Worm (Caenorhabditis elegans) whole organism, young adult: ENCODE measurements around the gene C39D10.1.

Experiments used
- D2030.7 ChIP-seq: fragments of 200-800 bp; sonication (Bioruptor generic); IDR thresholded peaks from 2 replicates; pipeline ENCODE4 v1.3.6; 2022; ENCODE audit warnings: missing genetic modification reagents, missing genetic modification characterization, missing compliant biosample characterization
- F22D6.2 ChIP-seq: sonication (generic microtip); optimal IDR thresholded peaks from 2 replicates; lab custom pipeline; 2016; ENCODE audit warnings: mild to moderate bottlenecking, missing genetic modification characterization, missing compliant biosample characterization
- F23B12.7 ChIP-seq: sonication (generic microtip); optimal IDR thresholded peaks from 2 replicates; lab custom pipeline; 2017; ENCODE audit warnings: missing genetic modification characterization, mild to moderate bottlenecking, missing compliant biosample characterization, antibody characterized with exemption, moderate library complexity; ENCODE audit not compliant: insufficient read depth
- F49E8.2 ChIP-seq: sonication (generic microtip); optimal IDR thresholded peaks from 3 replicates; lab custom pipeline; 2017; ENCODE audit warnings: missing genetic modification characterization, mild to moderate bottlenecking, missing compliant biosample characterization, antibody characterized with exemption, moderate library complexity; ENCODE audit not compliant: insufficient read depth
- T26A5.8 ChIP-seq: sonication (generic microtip); optimal IDR thresholded peaks from 2 replicates; lab custom pipeline; 2016; ENCODE audit warnings: missing genetic modification characterization, missing compliant biosample characterization
- Y53G8AR.9 ChIP-seq: fragments of 200-800 bp; sonication (Bioruptor generic); conservative IDR thresholded peaks from 2 replicates; pipeline ENCODE4 v1.3.6; 2022; ENCODE audit warnings: missing genetic modification reagents, missing genetic modification characterization, missing compliant biosample characterization
- Y56A3A.18 ChIP-seq: fragments of 200-800 bp; sonication (Bioruptor generic); IDR thresholded peaks from 2 replicates; pipeline ENCODE4 v1.3.6; 2022; ENCODE audit warnings: missing genetic modification reagents, missing genetic modification characterization, missing compliant biosample characterization
- Y79H2A.3 ChIP-seq: fragments of 200-800 bp; sonication (Bioruptor generic); conservative IDR thresholded peaks from 2 replicates; pipeline ENCODE4 v1.3.6; 2022; ENCODE audit warnings: missing genetic modification reagents, missing genetic modification characterization, missing compliant biosample characterization
- akir-1 ChIP-seq: fragments of 200-800 bp; sonication (Bioruptor generic); optimal IDR thresholded peaks from 2 replicates; lab custom pipeline; 2018; ENCODE audit warnings: mild to moderate bottlenecking, missing genetic modification characterization, moderate library complexity, missing compliant biosample characterization
- ama-1 ChIP-seq, 3 experiments: fragments of 150-350 bp in 1 of 3; sonication (generic microtip) in 2 of 3; optimal IDR thresholded peaks; 2 replicates each; lab custom pipeline; 2014 to 2018; ENCODE audit warnings: missing biosample characterization in 2 of 3, missing genetic modification characterization in 2 of 3, missing genetic modification reagents in 2 of 3
- aptf-2 ChIP-seq: fragments of 200-800 bp; sonication (Bioruptor generic); conservative IDR thresholded peaks from 2 replicates; pipeline ENCODE4 v1.3.6; 2022; ENCODE audit warnings: missing genetic modification reagents, missing genetic modification characterization, missing compliant biosample characterization
- aptf-3 ChIP-seq: fragments of 200-800 bp; sonication (Bioruptor generic); IDR thresholded peaks from 2 replicates; pipeline ENCODE4 v1.3.6; 2022; ENCODE audit warnings: missing genetic modification characterization, missing compliant biosample characterization
- atf-7 ChIP-seq: sonication (generic microtip); optimal IDR thresholded peaks from 2 replicates; lab custom pipeline; 2017; ENCODE audit warnings: mild to moderate bottlenecking, missing genetic modification characterization, missing compliant biosample characterization
- bed-2 ChIP-seq: fragments of 200-800 bp; sonication (Bioruptor generic); IDR thresholded peaks from 2 replicates; pipeline ENCODE4 v1.3.6; 2022; ENCODE audit warnings: missing genetic modification reagents, missing genetic modification characterization, missing compliant biosample characterization
- ceh-40 ChIP-seq: fragments of 200-800 bp; sonication (Bioruptor generic); IDR thresholded peaks from 2 replicates; pipeline ENCODE4 v1.3.6; 2022; ENCODE audit warnings: missing genetic modification characterization, missing compliant biosample characterization
- ceh-58 ChIP-seq: fragments of 200-800 bp; sonication (Bioruptor generic); IDR thresholded peaks from 2 replicates; pipeline ENCODE4 v1.3.6; 2022; ENCODE audit warnings: missing genetic modification characterization, missing compliant biosample characterization
- dox-1 ChIP-seq: fragments of 200-800 bp; sonication (Bioruptor generic); IDR thresholded peaks from 2 replicates; pipeline ENCODE4 v1.3.6; 2022; ENCODE audit warnings: missing genetic modification reagents, missing genetic modification characterization, missing compliant biosample characterization
- egl-18 ChIP-seq: fragments of 200-800 bp; sonication (Bioruptor generic); IDR thresholded peaks from 2 replicates; pipeline ENCODE4 v1.3.6; 2022; ENCODE audit warnings: missing genetic modification reagents, missing genetic modification characterization, missing compliant biosample characterization
- ekl-4 ChIP-seq: fragments of 200-800 bp; sonication (Bioruptor generic); IDR thresholded peaks from 2 replicates; pipeline ENCODE4 v1.3.6; 2022; ENCODE audit warnings: missing genetic modification reagents, missing genetic modification characterization, missing compliant biosample characterization
- hlh-12 ChIP-seq: sonication (generic microtip); optimal IDR thresholded peaks from 2 replicates; lab custom pipeline; 2016; ENCODE audit warnings: missing genetic modification characterization, missing compliant biosample characterization
- hlh-26 ChIP-seq: fragments of 200-800 bp; sonication (Bioruptor generic); conservative IDR thresholded peaks from 2 replicates; pipeline ENCODE4 v1.3.6; 2022; ENCODE audit warnings: missing genetic modification reagents, missing genetic modification characterization, missing compliant biosample characterization
- hrde-1 ChIP-seq: sonication (generic microtip); optimal IDR thresholded peaks from 2 replicates; lab custom pipeline; 2016; ENCODE audit warnings: missing genetic modification characterization, mild to moderate bottlenecking, missing compliant biosample characterization, moderate library complexity, missing genotype, missing genetic modification reagents, borderline replicate concordance
- lin-26 ChIP-seq: fragments of 200-800 bp; sonication (Bioruptor generic); IDR thresholded peaks from 2 replicates; pipeline ENCODE4 v1.3.6; 2022; ENCODE audit warnings: missing genetic modification reagents, missing genetic modification characterization, missing compliant biosample characterization
- lin-35 ChIP-seq, 3 experiments: fragments of 150-350 bp in 2 of 3; sonication (generic microtip) in 1 of 3; optimal IDR thresholded peaks; 2 replicates each; lab custom pipeline; 2014 to 2018; ENCODE audit warnings: missing biosample characterization in 3 of 3, missing genetic modification characterization in 3 of 3, missing genetic modification reagents in 3 of 3
- lsl-1 ChIP-seq: fragments of 200-800 bp; sonication (Bioruptor generic); optimal IDR thresholded peaks from 2 replicates; lab custom pipeline; 2018; ENCODE audit warnings: mild to moderate bottlenecking, missing genetic modification characterization, moderate library complexity, missing compliant biosample characterization
- madf-6 ChIP-seq: fragments of 200-800 bp; sonication (Bioruptor generic); IDR thresholded peaks from 2 replicates; pipeline ENCODE4 v1.3.6; 2022; ENCODE audit warnings: missing genetic modification reagents, missing genetic modification characterization, missing compliant biosample characterization
- nfyb-1 ChIP-seq: fragments of 200-800 bp; sonication (Bioruptor generic); IDR thresholded peaks from 2 replicates; pipeline ENCODE4 v1.3.6; 2022; ENCODE audit warnings: missing genetic modification reagents, missing genetic modification characterization, missing compliant biosample characterization
- nhr-120 ChIP-seq: fragments of 200-800 bp; sonication (Bioruptor generic); IDR thresholded peaks from 2 replicates; pipeline ENCODE4 v1.3.6; 2022; ENCODE audit warnings: missing genetic modification characterization, missing compliant biosample characterization
- nhr-80 ChIP-seq: sonication (generic microtip); optimal IDR thresholded peaks from 2 replicates; lab custom pipeline; 2016; ENCODE audit warnings: missing genetic modification characterization, missing compliant biosample characterization
- rcor-1 ChIP-seq: fragments of 200-800 bp; sonication (Bioruptor generic); IDR thresholded peaks from 2 replicates; pipeline ENCODE4 v1.3.6; 2022; ENCODE audit warnings: missing genetic modification reagents, missing genetic modification characterization, missing compliant biosample characterization
- rpc-1 ChIP-seq, 2 experiments: fragments of 150-350 bp in 1 of 2; sonication (generic microtip) in 1 of 2; optimal IDR thresholded peaks; 2 replicates each; lab custom pipeline; 2014 to 2018; ENCODE audit warnings: missing biosample characterization in 1 of 2, missing genetic modification characterization in 1 of 2, missing genetic modification reagents in 1 of 2, missing genotype in 1 of 2
- sea-2 ChIP-seq: fragments of 200-800 bp; sonication (Bioruptor generic); IDR thresholded peaks from 2 replicates; pipeline ENCODE4 v1.3.6; 2022; ENCODE audit warnings: missing genetic modification characterization, missing compliant biosample characterization
- snpc-3.4 ChIP-seq: sonication (generic microtip); optimal IDR thresholded peaks from 2 replicates; lab custom pipeline; 2017; ENCODE audit warnings: missing genetic modification characterization, mild to moderate bottlenecking, missing compliant biosample characterization, antibody characterized with exemption, moderate library complexity, missing genotype, missing genetic modification reagents
- snpc-4 ChIP-seq, 5 experiments: fragments of 150-350 bp in 1 of 5; sonication (generic microtip) in 4 of 5; optimal IDR thresholded peaks; 2 replicates each; lab custom pipeline; 2014 to 2018; ENCODE audit warnings: missing genetic modification characterization in 5 of 5, missing biosample characterization in 3 of 5, antibody characterized with exemption in 2 of 5, mild to moderate bottlenecking in 2 of 5, missing compliant biosample characterization in 2 of 5, missing genotype in 2 of 5, moderate library complexity in 2 of 5, missing genetic modification reagents in 1 of 5
- tbx-9 ChIP-seq: sonication (generic microtip); optimal IDR thresholded peaks from 2 replicates; lab custom pipeline; 2016; ENCODE audit warnings: borderline replicate concordance, missing genetic modification characterization, inconsistent platforms, missing compliant biosample characterization
- zim-3 ChIP-seq: sonication (generic microtip); optimal IDR thresholded peaks from 2 replicates; lab custom pipeline; 2017; ENCODE audit warnings: mild to moderate bottlenecking, missing genetic modification characterization, moderate library complexity, missing compliant biosample characterization
- ztf-18 ChIP-seq: sonication (generic microtip); optimal IDR thresholded peaks from 2 replicates; lab custom pipeline; 2016; ENCODE audit warnings: missing genotype, mild to moderate bottlenecking, missing genetic modification characterization, missing compliant biosample characterization
- ztf-28 ChIP-seq: fragments of 200-800 bp; sonication (Bioruptor generic); IDR thresholded peaks from 2 replicates; pipeline ENCODE4 v1.3.6; 2022; ENCODE audit warnings: missing genetic modification reagents, missing genetic modification characterization, missing compliant biosample characterization
- ztf-3 ChIP-seq: fragments of 200-800 bp; sonication (Bioruptor generic); optimal IDR thresholded peaks from 2 replicates; lab custom pipeline; 2018; ENCODE audit warnings: mild to moderate bottlenecking, missing genetic modification characterization, missing compliant biosample characterization
- ztf-6 ChIP-seq: fragments of 200-800 bp; sonication (Bioruptor generic); IDR thresholded peaks from 2 replicates; pipeline ENCODE4 v1.3.6; 2022; ENCODE audit warnings: missing genetic modification reagents, missing genetic modification characterization, missing compliant biosample characterization

Gene C39D10.1

ce11 chrX:7900180-7900579 is 6.6 kb upstream of the C39D10.1 start:
- TF ChIP-seq hrde-1 (tag; lab: Kevin White, UChicago) = no peak
- no peak for TF ChIP-seq lsl-1 (GFP tag; lab: Kevin White, UChicago)
- no peak for TF ChIP-seq nhr-80 (tag; lab: Kevin White, UChicago)
- TF ChIP-seq D2030.7 = no peak
- TF ChIP-seq tbx-9 = no peak
- TF ChIP-seq ama-1 (optimal IDR thresholded peaks at IDR 0.05; lab: Kevin White, UChicago) = no peak
- no peak for TF ChIP-seq ama-1 (GFP tag; optimal IDR thresholded peaks at IDR 0.05; lab: Kevin White, UChicago)
- TF ChIP-seq akir-1 (GFP tag; lab: Kevin White, UChicago) = no peak
- TF ChIP-seq aptf-3 (GFP tag; lab: Robert Waterston, UW) = no peak
- TF ChIP-seq aptf-2 (GFP tag; lab: Robert Waterston, UW) = no peak
- TF ChIP-seq ztf-6 (GFP tag; lab: Robert Waterston, UW) = no peak
- no peak for TF ChIP-seq ztf-28 (GFP tag; lab: Robert Waterston, UW)
- no peak for TF ChIP-seq nfyb-1 (GFP tag; lab: Robert Waterston, UW)
- no peak for TF ChIP-seq zim-3 (tag; lab: Kevin White, UChicago)
- no peak for TF ChIP-seq ztf-3 (GFP tag; lab: Kevin White, UChicago)
- no peak for TF ChIP-seq rcor-1

- TF ChIP-seq nhr-80 (tag; lab: Kevin White, UChicago) = peak; percentile 77
- no peak for TF ChIP-seq snpc-3.4 (tag; lab: Kevin White, UChicago)
Measured at ce11 chrX:7901840-7902239, 4.9 kb upstream of the C39D10.1 start.

- no peak for TF ChIP-seq hrde-1 (tag; lab: Kevin White, UChicago)
Measured at ce11 chrX:7902976-7903375, 3.8 kb upstream of the C39D10.1 start, which contains the start of gene C39D10.11. Gene C39D10.11, plus strand, starts transcription at chrX:7903276.

- TF ChIP-seq Y53G8AR.9 (GFP tag; lab: Robert Waterston, UW) = no peak
- TF ChIP-seq F22D6.2 (tag; lab: Kevin White, UChicago) = no peak
- TF ChIP-seq lsl-1 (GFP tag; lab: Kevin White, UChicago) = no peak
- TF ChIP-seq snpc-3.4 (tag; lab: Kevin White, UChicago) = no peak
- no peak for TF ChIP-seq madf-6
- no peak for TF ChIP-seq egl-18
- no peak for TF ChIP-seq Y56A3A.18 (GFP tag; lab: Robert Waterston, UW)
- TF ChIP-seq T26A5.8 = no peak
- no peak for TF ChIP-seq sea-2
- no peak for TF ChIP-seq hlh-12 (tag; lab: Kevin White, UChicago)
- TF ChIP-seq dox-1 (GFP tag; lab: Robert Waterston, UW) = no peak
- no peak for TF ChIP-seq ceh-40 (GFP tag; lab: Robert Waterston, UW)
- no peak for TF ChIP-seq ztf-18 (tag; lab: Kevin White, UChicago)
- no peak for TF ChIP-seq bed-2
- no peak for TF ChIP-seq lin-35 (GFP tag; optimal IDR thresholded peaks at IDR 0.05; lab: Kevin White, UChicago)
- TF ChIP-seq, all 124 proteins: peak for 0
Measured at ce11 chrX:7913830-7914229, 7.1 kb downstream of the C39D10.1 start, which contains the start of gene C39D10.7. Gene C39D10.7, minus strand, starts transcription at chrX:7913930.

- TF ChIP-seq aptf-2 (GFP tag; lab: Robert Waterston, UW) (no peak), ceh-58 (no peak), dox-1 (GFP tag; lab: Robert Waterston, UW) (no peak), zim-3 (tag; lab: Kevin White, UChicago) (no peak), lin-26 (GFP tag; lab: Robert Waterston, UW) (no peak), akir-1 (GFP tag; lab: Kevin White, UChicago) (no peak), ekl-4 (GFP tag; lab: Robert Waterston, UW) (no peak), Y79H2A.3 (GFP tag; lab: Robert Waterston, UW) (no peak), atf-7 (tag; lab: Kevin White, UChicago) (no peak), nhr-120 (GFP tag; lab: Robert Waterston, UW) (no peak), snpc-4 (GFP tag; optimal IDR thresholded peaks at IDR 0.05; lab: Kevin White, UChicago) (no peak), snpc-4 (tag; optimal IDR thresholded peaks at IDR 0.05; lab: Kevin White, UChicago) (no peak), F49E8.2 (tag; lab: Kevin White, UChicago) (no peak), rpc-1 (optimal IDR thresholded peaks at IDR 0.05; lab: Kevin White, UChicago) (no peak), rpc-1 (tag; optimal IDR thresholded peaks at IDR 0.05; lab: Kevin White, UChicago) (no peak), aptf-3 (GFP tag; lab: Robert Waterston, UW) (no peak), F23B12.7 (tag; lab: Kevin White, UChicago) (no peak), lin-35 (GFP tag; optimal IDR thresholded peaks at IDR 0.05; lab: Kevin White, UChicago) (no peak), hlh-26 (no peak)
Measured at ce11 chrX:7915616-7916015, 8.9 kb downstream of the C39D10.1 start.
